Fruit fly (Drosophila melanogaster): ENCODE measurements around the gene Bacc.

The Bacc gene

dm6 chr2L:2751904-2752459, at the start of gene Bacc:
Gene Bacc (plus strand): TSS chr2L:2752445.
- no peak for TF ChIP-seq CTCF (optimal IDR thresholded peaks at IDR 0.05)
- no peak for TF ChIP-seq CG8478 (optimal IDR thresholded peaks at IDR 0.05)

dm6 chr2L:2720368-2720767, 31.9 kb upstream of the Bacc start:
- TF ChIP-seq CG8478 (optimal IDR thresholded peaks at IDR 0.05) (no peak), CTCF (optimal IDR thresholded peaks at IDR 0.05) (no peak)

dm6 chr2L:2721317-2721716, 30.9 kb upstream of the Bacc start:
- TF ChIP-seq CTCF (optimal IDR thresholded peaks at IDR 0.05), result no peak
- TF ChIP-seq CG8478 (optimal IDR thresholded peaks at IDR 0.05), result no peak

- TF ChIP-seq CG8478 (optimal IDR thresholded peaks at IDR 0.05), result no peak
- no peak for TF ChIP-seq CTCF (optimal IDR thresholded peaks at IDR 0.05)
Observed at dm6 chr2L:2723100-2723499, 29.1 kb upstream of the Bacc start.

dm6 chr2L:2724459-2724858, 27.8 kb upstream of the Bacc start:
- TF ChIP-seq CG8478 (optimal IDR thresholded peaks at IDR 0.05) (no peak), CTCF (optimal IDR thresholded peaks at IDR 0.05) (peak in 1 of 2 experiments; percentile 22)

- TF ChIP-seq CG8478 (optimal IDR thresholded peaks at IDR 0.05) (no peak), CTCF (optimal IDR thresholded peaks at IDR 0.05) (no peak)
Observed at dm6 chr2L:2725374-2725773, 26.9 kb upstream of the Bacc start, which contains the start of gene CG31689. Gene CG31689 (plus strand): TSS chr2L:2725674.

- TF ChIP-seq CG8478 (optimal IDR thresholded peaks at IDR 0.05), result no peak
- TF ChIP-seq CTCF (optimal IDR thresholded peaks at IDR 0.05), result no peak
Observed at dm6 chr2L:2727364-2727763, 24.9 kb upstream of the Bacc start.

- TF ChIP-seq CG8478 (optimal IDR thresholded peaks at IDR 0.05), result no peak
- no peak for TF ChIP-seq CTCF (optimal IDR thresholded peaks at IDR 0.05)
Observed at dm6 chr2L:2727812-2728211, 24.4 kb upstream of the Bacc start.

- TF ChIP-seq CTCF (optimal IDR thresholded peaks at IDR 0.05) (no peak), CG8478 (optimal IDR thresholded peaks at IDR 0.05) (no peak)
Observed at dm6 chr2L:2728577-2728976, 23.7 kb upstream of the Bacc start.

- TF ChIP-seq CG8478 (optimal IDR thresholded peaks at IDR 0.05) (no peak), CTCF (optimal IDR thresholded peaks at IDR 0.05) (no peak)
Observed at dm6 chr2L:2729882-2730281, 22.4 kb upstream of the Bacc start.

- no peak for TF ChIP-seq CTCF (optimal IDR thresholded peaks at IDR 0.05)
- no peak for TF ChIP-seq CG8478 (optimal IDR thresholded peaks at IDR 0.05)
Observed at dm6 chr2L:2730756-2731155, 21.5 kb upstream of the Bacc start.

- TF ChIP-seq CG8478 (optimal IDR thresholded peaks at IDR 0.05) (no peak), CTCF (optimal IDR thresholded peaks at IDR 0.05) (no peak)
Observed at dm6 chr2L:2731370-2732138, 20.7 kb upstream of the Bacc start.

dm6 chr2L:2732139-2732830, 20.0 kb upstream of the Bacc start:
- TF ChIP-seq CG8478 (optimal IDR thresholded peaks at IDR 0.05) (no peak), CTCF (optimal IDR thresholded peaks at IDR 0.05) (no peak)

dm6 chr2L:2734215-2734614, 18.0 kb upstream of the Bacc start:
- TF ChIP-seq CG8478 (optimal IDR thresholded peaks at IDR 0.05) (no peak), CTCF (optimal IDR thresholded peaks at IDR 0.05) (no peak)

dm6 chr2L:2734946-2735345, 17.3 kb upstream of the Bacc start:
- TF ChIP-seq CG8478 (optimal IDR thresholded peaks at IDR 0.05) (no peak), CTCF (optimal IDR thresholded peaks at IDR 0.05) (no peak)

- TF ChIP-seq CG8478 (optimal IDR thresholded peaks at IDR 0.05) (no peak), CTCF (optimal IDR thresholded peaks at IDR 0.05) (no peak)
Observed at dm6 chr2L:2735539-2735938, 16.7 kb upstream of the Bacc start.
